Fruit fly (Drosophila melanogaster) Kc167 (cell line): ENCODE results near the gene CG13362.

Experiments used
- Myc ChIP-seq: fragments of >200 bp; optimal IDR thresholded peaks from 2 replicates; lab custom pipeline; 2017; ENCODE audit warnings: missing external identifiers
- h ChIP-seq: fragments of >200 bp; optimal IDR thresholded peaks from 3 replicates; lab custom pipeline; 2018; ENCODE audit warnings: missing external identifiers
- ttk ChIP-seq: sonication (Bioruptor generic); optimal IDR thresholded peaks from 2 replicates; lab custom pipeline; 2017; ENCODE audit warnings: missing external identifiers

dm6 chrX:756856-757255, 5.8 kb upstream of the CG13362 start:
- TF ChIP-seq h (lab: Kevin White, UChicago): no peak
- TF ChIP-seq ttk (lab: Kevin White, UChicago): no peak
- TF ChIP-seq Myc (lab: Kevin White, UChicago): no peak
